Fruit fly (Drosophila melanogaster) whole organism, adult: ENCODE results near the gene bdl.

ENCODE experiments used
- CG11617 ChIP-seq: fragments of 200-800 bp; sonication (Bioruptor generic); optimal IDR thresholded peaks from 2 replicates; lab custom pipeline; 2017; ENCODE audit warnings: mild to moderate bottlenecking, missing biosample characterization, missing genetic modification reagents, missing genetic modification characterization
- CG7101 ChIP-seq: fragments of 200-800 bp; sonication (Bioruptor generic); optimal IDR thresholded peaks from 2 replicates; lab custom pipeline; 2018; ENCODE audit warnings: missing biosample characterization, mild to moderate bottlenecking, missing genetic modification characterization, moderate library complexity
- Hr96 ChIP-seq: fragments of 200-800 bp; sonication (Bioruptor generic); optimal IDR thresholded peaks from 2 replicates; lab custom pipeline; 2016; ENCODE audit warnings: missing biosample characterization, missing genetic modification characterization
- Mnt ChIP-seq: fragments of 200-800 bp; sonication (Bioruptor generic); optimal IDR thresholded peaks from 2 replicates; lab custom pipeline; 2016; ENCODE audit warnings: missing biosample characterization, mild to moderate bottlenecking, missing genetic modification characterization
- bab1 ChIP-seq: fragments of 200-800 bp; sonication (Bioruptor generic); optimal IDR thresholded peaks from 3 replicates; lab custom pipeline; 2019; ENCODE audit warnings: missing biosample characterization, mild to moderate bottlenecking, missing genetic modification characterization, moderate library complexity
- cnc ChIP-seq, 2 experiments: fragments of >200 bp; optimal IDR thresholded peaks; 2 replicates each; lab custom pipeline; 2017
- kay ChIP-seq: fragments of 200-800 bp; sonication (Bioruptor generic); peaks from one replicate; lab custom pipeline; 2016; ENCODE audit warnings: missing biosample characterization, missing genetic modification characterization, borderline replicate concordance
- ovo ChIP-seq: fragments of 200-800 bp; sonication (Bioruptor generic); optimal IDR thresholded peaks from 2 replicates; lab custom pipeline; 2016; ENCODE audit warnings: missing biosample characterization, missing genetic modification characterization
- toe ChIP-seq: fragments of 200-800 bp; sonication (Bioruptor generic); optimal IDR thresholded peaks from 2 replicates; lab custom pipeline; 2016; ENCODE audit warnings: missing biosample characterization, missing genetic modification characterization

dm6 chr2L:4360882-4361281 lies 36.5 kb downstream of the bdl start:
- TF ChIP-seq bab1 (GFP tag; lab: Kevin White, UChicago) (no peak), CG7101 (no peak), CG11617 (no peak), kay (GFP tag; lab: Kevin White, UChicago) (no peak), ovo (GFP tag; lab: Kevin White, UChicago) (no peak), Hr96 (no peak), Mnt (GFP tag; lab: Kevin White, UChicago) (no peak), toe (no peak), cnc (optimal IDR thresholded peaks at IDR 0.05; lab: Kevin White, UChicago) (no peak)
